Fruit fly (Drosophila melanogaster) whole organism, prepupa: Measurements from ENCODE around the gene CG15152.

Experiments
- CG10631 ChIP-seq: fragments of 200-800 bp; sonication (Bioruptor generic); optimal IDR thresholded peaks from 2 replicates; lab custom pipeline; 2016; ENCODE audit warnings: missing biosample characterization, missing genetic modification characterization
- CG10669 ChIP-seq: fragments of 200-800 bp; sonication (Bioruptor generic); optimal IDR thresholded peaks from 3 replicates; lab custom pipeline; 2018; ENCODE audit warnings: missing biosample characterization, mild to moderate bottlenecking, missing genetic modification characterization, moderate library complexity
- CG11294 ChIP-seq: fragments of 200-800 bp; sonication (Bioruptor generic); IDR thresholded peaks from 2 replicates; pipeline ENCODE4 v1.3.6; 2022; ENCODE audit warnings: missing biosample characterization, missing genetic modification characterization
- CG11762 ChIP-seq: fragments of 200-800 bp; sonication (Bioruptor generic); optimal IDR thresholded peaks from 3 replicates; lab custom pipeline; 2016; ENCODE audit warnings: missing biosample characterization, missing genetic modification characterization; ENCODE audit not compliant: insufficient read depth
- CG11902 ChIP-seq: fragments of 200-800 bp; sonication (Bioruptor generic); optimal IDR thresholded peaks from 3 replicates; lab custom pipeline; 2016; ENCODE audit warnings: missing biosample characterization, missing genetic modification characterization
- CG1621 ChIP-seq: fragments of 200-800 bp; sonication (Bioruptor generic); optimal IDR thresholded peaks from 3 replicates; lab custom pipeline; 2018; ENCODE audit warnings: missing biosample characterization, mild to moderate bottlenecking, missing genetic modification characterization
- CG16779 ChIP-seq: fragments of 200-800 bp; sonication (Bioruptor generic); optimal IDR thresholded peaks from 3 replicates; lab custom pipeline; 2017; ENCODE audit warnings: missing biosample characterization, mild to moderate bottlenecking, missing genetic modification characterization
- CG3032 ChIP-seq: fragments of 200-800 bp; optimal IDR thresholded peaks from 2 replicates; lab custom pipeline; 2019; ENCODE audit warnings: missing biosample characterization, mild to moderate bottlenecking, missing genetic modification characterization, moderate library complexity
- CG31627 ChIP-seq: fragments of 200-800 bp; sonication (Bioruptor generic); optimal IDR thresholded peaks from 3 replicates; lab custom pipeline; 2016; ENCODE audit warnings: missing biosample characterization, missing genetic modification characterization
- CG32006 ChIP-seq: fragments of 200-800 bp; sonication (Bioruptor generic); optimal IDR thresholded peaks from 3 replicates; lab custom pipeline; 2017; ENCODE audit warnings: missing biosample characterization, mild to moderate bottlenecking, missing genetic modification characterization
- CG34406 ChIP-seq: fragments of 200-800 bp; sonication (Bioruptor generic); optimal IDR thresholded peaks from 3 replicates; lab custom pipeline; 2016; ENCODE audit warnings: missing biosample characterization, missing genetic modification characterization
- CG3919 ChIP-seq: fragments of 200-800 bp; sonication (Bioruptor generic); optimal IDR thresholded peaks from 3 replicates; lab custom pipeline; 2016; ENCODE audit warnings: missing biosample characterization, missing genetic modification characterization
- CG4318 ChIP-seq: fragments of 200-800 bp; sonication (Bioruptor generic); optimal IDR thresholded peaks from 3 replicates; lab custom pipeline; 2017; ENCODE audit warnings: missing biosample characterization, mild to moderate bottlenecking, missing genetic modification characterization
- CG6163 ChIP-seq: fragments of 200-800 bp; sonication (Bioruptor generic); IDR thresholded peaks from 3 replicates; pipeline ENCODE4 v1.3.6; 2022; ENCODE audit warnings: missing biosample characterization, missing genetic modification characterization
- CG6792 ChIP-seq: fragments of 200-800 bp; sonication (Bioruptor generic); optimal IDR thresholded peaks from 3 replicates; lab custom pipeline; 2016; ENCODE audit warnings: missing biosample characterization, missing genetic modification characterization
- CG6854 ChIP-seq: fragments of 200-800 bp; sonication (Bioruptor generic); optimal IDR thresholded peaks from 2 replicates; lab custom pipeline; 2017; ENCODE audit warnings: missing biosample characterization, mild to moderate bottlenecking, missing genetic modification characterization
- CG7368 ChIP-seq: fragments of 200-800 bp; sonication (Bioruptor generic); optimal IDR thresholded peaks from 3 replicates; lab custom pipeline; 2016; ENCODE audit warnings: missing biosample characterization, missing genetic modification characterization
- CG8119 ChIP-seq: fragments of 200-800 bp; sonication (Bioruptor generic); IDR thresholded peaks from 3 replicates; pipeline ENCODE4 v1.3.6; 2022; ENCODE audit warnings: missing biosample characterization, missing genetic modification characterization
- CG8632 ChIP-seq: fragments of 200-800 bp; sonication (Bioruptor generic); optimal IDR thresholded peaks from 3 replicates; lab custom pipeline; 2016; ENCODE audit warnings: missing biosample characterization, missing genetic modification characterization
- Eip75B ChIP-seq: fragments of 200-800 bp; sonication (Bioruptor generic); optimal IDR thresholded peaks from 3 replicates; lab custom pipeline; 2016; ENCODE audit warnings: missing biosample characterization, missing genetic modification characterization
- Eip78C ChIP-seq: fragments of 200-800 bp; sonication (Bioruptor generic); peaks from one replicate; lab custom pipeline; 2016; ENCODE audit warnings: missing biosample characterization, missing genetic modification characterization
- Eip93F ChIP-seq: fragments of 200-800 bp; sonication (Bioruptor generic); optimal IDR thresholded peaks from 2 replicates; lab custom pipeline; 2016; ENCODE audit warnings: missing biosample characterization, mild to moderate bottlenecking, missing genetic modification characterization
- Ets21C ChIP-seq: fragments of 200-800 bp; sonication (Bioruptor generic); optimal IDR thresholded peaks from 3 replicates; lab custom pipeline; 2016; ENCODE audit warnings: missing biosample characterization, missing genetic modification characterization
- Ets96B ChIP-seq: fragments of 200-800 bp; optimal IDR thresholded peaks from 2 replicates; lab custom pipeline; 2019; ENCODE audit warnings: missing biosample characterization, mild to moderate bottlenecking, missing genetic modification characterization, moderate library complexity
- Gug ChIP-seq: fragments of 200-800 bp; sonication (Bioruptor generic); IDR thresholded peaks from 2 replicates; pipeline ENCODE4 v1.3.6; 2022; ENCODE audit warnings: missing biosample characterization, missing genetic modification characterization
- Hr38 ChIP-seq: sonication (Bioruptor generic); optimal IDR thresholded peaks from 2 replicates; lab custom pipeline; 2016; ENCODE audit warnings: missing biosample characterization, missing genetic modification characterization
- Hr39 ChIP-seq: fragments of 200-800 bp; sonication (Bioruptor generic); optimal IDR thresholded peaks from 2 replicates; lab custom pipeline; 2016; ENCODE audit warnings: missing biosample characterization, missing genetic modification characterization
- Lpt ChIP-seq: fragments of 200-800 bp; sonication (Bioruptor generic); optimal IDR thresholded peaks from 3 replicates; lab custom pipeline; 2016; ENCODE audit warnings: missing biosample characterization, missing genetic modification characterization
- Met ChIP-seq: fragments of 200-800 bp; sonication (Bioruptor generic); optimal IDR thresholded peaks from 3 replicates; lab custom pipeline; 2016; ENCODE audit warnings: missing biosample characterization, missing genetic modification characterization
- OdsH ChIP-seq: fragments of 200-800 bp; sonication (Bioruptor generic); optimal IDR thresholded peaks from 3 replicates; lab custom pipeline; 2016; ENCODE audit warnings: missing biosample characterization, missing genetic modification characterization
- Smox ChIP-seq: fragments of 200-800 bp; sonication (Bioruptor generic); optimal IDR thresholded peaks from 3 replicates; lab custom pipeline; 2016; ENCODE audit warnings: missing biosample characterization, missing genetic modification characterization
- Sox15 ChIP-seq: fragments of 200-800 bp; sonication (Bioruptor generic); optimal IDR thresholded peaks from 3 replicates; lab custom pipeline; 2016; ENCODE audit warnings: missing biosample characterization, missing genetic modification characterization
- achi ChIP-seq: fragments of 200-800 bp; sonication (Bioruptor generic); optimal IDR thresholded peaks from 3 replicates; lab custom pipeline; 2016; ENCODE audit warnings: missing biosample characterization, missing genetic modification characterization
- acj6 ChIP-seq: fragments of 200-800 bp; sonication (Bioruptor generic); optimal IDR thresholded peaks from 3 replicates; lab custom pipeline; 2016; ENCODE audit warnings: missing biosample characterization, missing genetic modification characterization
- cyc ChIP-seq: fragments of 200-800 bp; sonication (Bioruptor generic); optimal IDR thresholded peaks from 3 replicates; lab custom pipeline; 2016; ENCODE audit warnings: missing biosample characterization, missing genetic modification characterization
- dac ChIP-seq: fragments of 200-800 bp; sonication (Bioruptor generic); optimal IDR thresholded peaks from 2 replicates; lab custom pipeline; 2017; ENCODE audit warnings: missing biosample characterization, mild to moderate bottlenecking, missing genetic modification characterization
- dsx ChIP-seq: fragments of 200-800 bp; optimal IDR thresholded peaks from 3 replicates; lab custom pipeline; 2019; ENCODE audit warnings: missing biosample characterization, mild to moderate bottlenecking, missing genetic modification characterization, moderate library complexity; ENCODE audit not compliant: poor library complexity, severe bottlenecking
- esn ChIP-seq: fragments of 200-800 bp; sonication (Bioruptor generic); optimal IDR thresholded peaks from 2 replicates; lab custom pipeline; 2016; ENCODE audit warnings: missing biosample characterization, mild to moderate bottlenecking, missing genetic modification characterization, moderate library complexity
- fd59A ChIP-seq: fragments of 200-800 bp; sonication (Bioruptor generic); optimal IDR thresholded peaks from 2 replicates; lab custom pipeline; 2017; ENCODE audit warnings: missing biosample characterization, mild to moderate bottlenecking, missing genetic modification characterization, missing genetic modification reagents
- fd85E ChIP-seq: fragments of 200-800 bp; sonication (Bioruptor generic); optimal IDR thresholded peaks from 3 replicates; lab custom pipeline; 2016; ENCODE audit warnings: missing biosample characterization, missing genetic modification characterization
- fkh ChIP-seq: fragments of 200-800 bp; sonication (Bioruptor generic); optimal IDR thresholded peaks from 3 replicates; lab custom pipeline; 2017; ENCODE audit warnings: missing biosample characterization, mild to moderate bottlenecking, missing genetic modification characterization, moderate library complexity
- lz ChIP-seq: fragments of 200-800 bp; sonication (Bioruptor generic); optimal IDR thresholded peaks from 3 replicates; lab custom pipeline; 2016; ENCODE audit warnings: missing biosample characterization, missing genetic modification characterization
- net ChIP-seq: fragments of 200-800 bp; sonication (Bioruptor generic); optimal IDR thresholded peaks from 3 replicates; lab custom pipeline; 2016; ENCODE audit warnings: missing biosample characterization, missing genetic modification characterization
- pdm3 ChIP-seq: fragments of 200-800 bp; sonication (Bioruptor generic); optimal IDR thresholded peaks from 3 replicates; lab custom pipeline; 2016; ENCODE audit warnings: missing biosample characterization, missing genetic modification characterization
- salr ChIP-seq, 2 experiments: fragments of 200-800 bp; sonication (Bioruptor generic); optimal IDR thresholded peaks; 3 replicates each; lab custom pipeline; 2016 to 2018; ENCODE audit warnings: missing biosample characterization in 2 of 2, missing genetic modification characterization in 2 of 2, mild to moderate bottlenecking in 1 of 2
- spab ChIP-seq: fragments of 200-800 bp; sonication (Bioruptor generic); optimal IDR thresholded peaks from 2 replicates; lab custom pipeline; 2017; ENCODE audit warnings: missing biosample characterization, mild to moderate bottlenecking, missing genetic modification characterization, missing genetic modification reagents
- ss ChIP-seq, 2 experiments: fragments of 200-800 bp; sonication (Bioruptor generic); optimal IDR thresholded peaks; 2 replicates in 1 of 2; 3 replicates in 1 of 2; lab custom pipeline; 2017 to 2018; ENCODE audit warnings: mild to moderate bottlenecking in 2 of 2, missing biosample characterization in 2 of 2, missing genetic modification characterization in 2 of 2, moderate library complexity in 1 of 2
- svp ChIP-seq: fragments of 200-800 bp; sonication (Bioruptor generic); peaks from one replicate; lab custom pipeline; 2016; ENCODE audit warnings: missing biosample characterization, missing genetic modification characterization
- topi ChIP-seq: fragments of 200-800 bp; sonication (Bioruptor generic); optimal IDR thresholded peaks from 3 replicates; lab custom pipeline; 2016; ENCODE audit warnings: missing biosample characterization, missing genetic modification characterization
- vri ChIP-seq: fragments of 200-800 bp; sonication (Bioruptor generic); optimal IDR thresholded peaks from 3 replicates; lab custom pipeline; 2016; ENCODE audit warnings: missing biosample characterization, mild to moderate bottlenecking, missing genetic modification characterization

Gene CG15152

DNA sequence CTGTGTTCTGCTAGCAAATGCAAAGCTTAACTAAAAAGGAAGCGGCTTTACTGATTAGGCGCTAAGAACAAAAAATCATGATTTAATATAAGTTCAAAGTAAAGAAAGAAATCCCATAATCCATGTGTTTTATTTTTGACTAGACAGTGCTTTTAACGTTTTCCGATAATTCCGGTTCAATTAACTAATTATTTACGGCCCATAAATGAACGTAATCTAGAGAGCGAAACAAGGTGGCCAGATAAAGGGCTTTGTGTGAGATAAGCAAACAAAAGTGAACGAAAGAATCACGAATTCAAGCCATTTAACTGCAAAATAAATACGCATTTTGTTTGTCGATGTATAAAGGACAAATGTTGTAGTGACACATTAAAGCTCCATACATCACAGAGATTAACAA lies 757 bp downstream of the CG15152 start:
- TF ChIP-seq vri = peak; percentile 31
- peak; percentile 13 for TF ChIP-seq fkh (GFP tag; lab: Kevin White, UChicago)
- no peak for TF ChIP-seq lz (GFP tag; lab: Kevin White, UChicago)
- TF ChIP-seq svp = peak; percentile 54
- TF ChIP-seq, all 60 proteins: peak for 3

dm6 chr2L:18119643-18120042 lies 5.3 kb downstream of the CG15152 start, which contains the start of gene CG5758:
Gene CG5758 (plus strand): TSS chr2L:18119995.
- TF ChIP-seq CG3919 (peak; percentile 47), esn (peak; percentile 50), dsx (GFP tag; lab: Kevin White, UChicago) (no peak), OdsH (peak; percentile 26), CG11762 (GFP tag; lab: Kevin White, UChicago) (no peak), CG6792 (GFP tag; lab: Kevin White, UChicago) (peak; percentile 22), vri (peak; percentile 25), cyc (GFP tag; lab: Kevin White, UChicago) (peak; percentile 16), Met (GFP tag; lab: Kevin White, UChicago) (peak; percentile 49), CG11294 (GFP tag; lab: Robert Waterston, UW) (no peak), CG8119 (GFP tag; lab: Robert Waterston, UW) (peak; percentile 16; the same call in 1 of the 3 replicates), CG31627 (GFP tag; lab: Kevin White, UChicago) (peak; percentile 14), ss (GFP tag; optimal IDR thresholded peaks at IDR 0.05; lab: Kevin White, UChicago) (no peak), CG10669 (GFP tag; lab: Kevin White, UChicago) (no peak), Eip78C (GFP tag; lab: Kevin White, UChicago) (peak; percentile 82), fkh (GFP tag; lab: Kevin White, UChicago) (no peak), CG11902 (no peak), CG10631 (peak; percentile 3), achi (GFP tag; lab: Kevin White, UChicago) (no peak), fd59A (GFP tag; lab: Kevin White, UChicago) (no peak), Hr38 (GFP tag; lab: Kevin White, UChicago) (no peak), CG32006 (GFP tag; lab: Kevin White, UChicago) (no peak), lz (GFP tag; lab: Kevin White, UChicago) (peak; percentile 29), CG6854 (GFP tag; lab: Kevin White, UChicago) (no peak), Gug (no peak; the same call in 1 of the 2 replicates), pdm3 (peak; percentile 50), CG8632 (GFP tag; lab: Kevin White, UChicago) (no peak), Sox15 (no peak), net (GFP tag; lab: Kevin White, UChicago) (peak; percentile 30), CG16779 (tag; lab: Kevin White, UChicago) (no peak), Hr39 (GFP tag; lab: Kevin White, UChicago) (peak; percentile 31), Ets96B (peak; percentile 6), CG6163 (GFP tag; lab: Robert Waterston, UW) (no peak), CG4318 (GFP tag; lab: Kevin White, UChicago) (no peak), Eip75B (GFP tag; lab: Kevin White, UChicago) (peak; percentile 31), Eip93F (GFP tag; lab: Kevin White, UChicago) (no peak), CG34406 (GFP tag; lab: Kevin White, UChicago) (no peak), salr (GFP tag; optimal IDR thresholded peaks at IDR 0.05; lab: Kevin White, UChicago) (no peak), CG3032 (tag; lab: Kevin White, UChicago) (no peak), Lpt (no peak), dac (GFP tag; lab: Kevin White, UChicago) (no peak), Ets21C (GFP tag; lab: Kevin White, UChicago) (no peak), fd85E (no peak), topi (GFP tag; lab: Kevin White, UChicago) (peak; percentile 34), Smox (peak; percentile 50), acj6 (GFP tag; lab: Kevin White, UChicago) (no peak), CG1621 (tag; lab: Kevin White, UChicago) (peak; percentile 79), spab (GFP tag; lab: Kevin White, UChicago) (no peak), CG7368 (GFP tag; lab: Kevin White, UChicago) (no peak)
